Fruit fly (Drosophila melanogaster): Measurements from ENCODE around the gene CG14930.

DNA sequence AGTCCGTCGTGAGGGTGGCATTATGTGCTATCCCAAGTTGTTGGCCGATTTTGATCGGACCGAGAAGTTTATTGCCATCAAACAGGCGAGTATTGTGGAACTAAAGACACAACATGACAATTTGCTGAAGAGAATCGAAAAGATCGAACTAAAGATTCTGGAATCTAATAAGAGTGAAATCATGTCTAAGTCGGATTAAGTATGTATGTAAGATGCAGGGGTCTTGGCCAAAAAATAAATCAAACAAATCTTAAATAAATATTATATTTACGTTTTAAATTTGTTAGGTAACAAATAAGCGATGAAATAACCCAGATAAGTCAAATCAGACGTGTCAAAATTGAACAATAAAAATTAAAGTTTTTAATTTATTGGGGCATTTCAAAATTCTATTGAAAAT, 1.6 kb downstream of the CG14930 start, which contains the start of gene CG14929:
- TF ChIP-seq gl (tag; optimal IDR thresholded peaks at IDR 0.05) (no peak), CG13204 (GFP tag; optimal IDR thresholded peaks at IDR 0.05) (no peak), CG34367 (tag; optimal IDR thresholded peaks at IDR 0.05) (no peak), Pif1B (GFP tag; optimal IDR thresholded peaks at IDR 0.05) (no peak)
